Worm (Caenorhabditis elegans) whole organism, L4/young adult: ENCODE data around the gene srd-70.

ENCODE experiments used
- dao-5 ChIP-seq: sonication (generic microtip); optimal IDR thresholded peaks from 2 replicates; lab custom pipeline; 2016; ENCODE audit warnings: missing genotype, missing genetic modification characterization, moderate library complexity, missing compliant biosample characterization
- him-1 ChIP-seq: sonication (generic microtip); optimal IDR thresholded peaks from 2 replicates; lab custom pipeline; 2016; ENCODE audit warnings: missing genotype, missing genetic modification reagents, missing genetic modification characterization, missing compliant biosample characterization

ce11 chrV:20485285-20485684, 31.4 kb downstream of the srd-70 start, which contains the start of gene dhcr-7:
- TF ChIP-seq him-1 (no peak), dao-5 (tag; lab: Kevin White, UChicago) (no peak)
